Fruit fly (Drosophila melanogaster): ENCODE data around the gene CG9837.

The CG9837 gene

DNA sequence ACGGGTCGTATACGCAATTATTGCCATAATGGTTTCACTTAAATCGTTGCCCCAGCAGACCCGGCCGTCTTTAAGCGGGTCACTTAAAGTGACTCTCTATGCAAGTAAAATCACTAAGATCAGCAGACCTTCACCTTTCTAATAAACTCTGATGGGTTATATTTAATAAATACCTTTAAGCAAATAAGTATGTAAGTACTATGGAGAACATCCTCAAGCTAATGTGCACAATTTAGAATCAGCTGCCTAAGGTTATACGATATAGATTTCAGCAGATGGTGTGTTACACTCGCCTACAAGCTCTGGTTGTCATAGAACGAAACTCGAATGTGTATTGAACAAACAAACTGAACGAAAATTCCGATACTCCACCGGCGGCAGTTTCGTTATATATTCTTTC, 44.3 kb downstream of the CG9837 start, which contains the start of gene CG8236:
TSS of gene CG8236 (plus strand) at position 301 of the 400 bp plus-strand sequence.
- TF ChIP-seq dl (GFP tag; optimal IDR thresholded peaks at IDR 0.05; ENCODE audit: insufficient read depth in 1 of 2, partially characterized antibody in 2 of 2) (no peak), sv (GFP tag; optimal IDR thresholded peaks at IDR 0.05) (no peak), sage (GFP tag; optimal IDR thresholded peaks at IDR 0.05) (no peak), rgr (GFP tag; optimal IDR thresholded peaks at IDR 0.05) (no peak), dsf (GFP tag; optimal IDR thresholded peaks at IDR 0.05; ENCODE audit: borderline replicate concordance) (no peak), Dfd (GFP tag; optimal IDR thresholded peaks at IDR 0.05) (no peak), brk (GFP tag; optimal IDR thresholded peaks at IDR 0.05) (no peak), Hr83 (GFP tag; optimal IDR thresholded peaks at IDR 0.05; ENCODE audit: poor library complexity, severe bottlenecking) (no peak), Abd-B (GFP tag; optimal IDR thresholded peaks at IDR 0.05) (no peak), HLH106 (tag; optimal IDR thresholded peaks at IDR 0.05) (no peak), Hr78 (GFP tag; optimal IDR thresholded peaks at IDR 0.05) (no peak), usp (GFP tag; optimal IDR thresholded peaks at IDR 0.05) (no peak)

DNA sequence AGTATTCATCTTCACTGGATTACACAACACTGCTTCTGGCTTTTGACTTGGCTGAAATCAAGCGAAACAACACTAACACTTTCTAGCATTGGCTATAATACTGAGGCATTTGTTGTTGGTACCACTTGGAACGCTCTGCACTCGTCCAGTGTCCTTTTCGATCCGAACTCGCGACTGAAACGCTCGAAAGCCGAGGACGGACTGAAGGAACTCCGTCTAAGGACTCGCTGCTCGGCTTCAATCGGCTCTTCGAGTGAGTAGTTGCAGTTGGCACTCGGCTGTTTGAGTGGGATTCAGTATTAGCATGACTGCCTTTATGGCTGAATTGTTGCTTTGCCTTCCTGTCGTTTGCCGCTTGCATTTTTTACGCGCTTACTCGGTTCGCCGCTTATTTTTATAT, 45.4 kb downstream of the CG9837 start, which contains the start of the genes CG34135 and CG11768:
TSS of gene CG34135 (minus strand) at position 194 of the 400 bp plus-strand sequence.
TSS of gene CG11768 (minus strand) at position 203 of the 400 bp plus-strand sequence.
- no peak for TF ChIP-seq br (GFP tag; optimal IDR thresholded peaks at IDR 0.05)
- no peak for TF ChIP-seq OdsH (GFP tag; optimal IDR thresholded peaks at IDR 0.05)
- no peak for TF ChIP-seq Myc (optimal IDR thresholded peaks at IDR 0.05)
- TF ChIP-seq Sp1 (GFP tag; optimal IDR thresholded peaks at IDR 0.05): no peak
- TF ChIP-seq Dif (GFP tag; optimal IDR thresholded peaks at IDR 0.05; ENCODE audit: partially characterized antibody): no peak

All from whole organism, wandering third instar larva.